Worm (Caenorhabditis elegans) whole organism, L4 larva: ENCODE results near the gene W09D6.1.

Source experiments
- Y48G9A.11 ChIP-seq: fragments of 200-800 bp; sonication (Bioruptor generic); IDR thresholded peaks from 2 replicates; pipeline ENCODE4 v1.3.6; 2022; ENCODE audit warnings: missing genetic modification reagents, missing genetic modification characterization, missing compliant biosample characterization
- ceh-20 ChIP-seq: fragments of 200-800 bp; sonication (Bioruptor generic); IDR thresholded peaks from 2 replicates; pipeline ENCODE4 v1.3.6; 2022; ENCODE audit warnings: missing genetic modification reagents, missing genetic modification characterization, missing compliant biosample characterization
- duxl-1 ChIP-seq: sonication (generic microtip); optimal IDR thresholded peaks from 2 replicates; lab custom pipeline; 2016; ENCODE audit warnings: mild to moderate bottlenecking, missing genetic modification characterization, moderate library complexity, missing compliant biosample characterization; ENCODE audit not compliant: poor library complexity
- fos-1 ChIP-seq: fragments of 150-350 bp; optimal IDR thresholded peaks from 2 replicates; lab custom pipeline; 2014; ENCODE audit warnings: missing biosample characterization, missing genetic modification characterization
- jun-1 ChIP-seq: fragments of 150-350 bp; optimal IDR thresholded peaks from 2 replicates; lab custom pipeline; 2014; ENCODE audit warnings: missing biosample characterization, missing genetic modification reagents, missing genetic modification characterization
- lir-3 ChIP-seq: sonication (generic microtip); optimal IDR thresholded peaks from 2 replicates; lab custom pipeline; 2016; ENCODE audit warnings: mild to moderate bottlenecking, missing genetic modification characterization, missing compliant biosample characterization
- madf-5 ChIP-seq, 2 experiments: fragments of 200-800 bp; sonication (Bioruptor generic); IDR thresholded peaks; 2 replicates each; pipeline ENCODE4 v1.3.6; 2022; ENCODE audit warnings: missing compliant biosample characterization in 2 of 2, missing genetic modification characterization in 2 of 2
- mdt-29 ChIP-seq: fragments of 200-800 bp; sonication (Bioruptor generic); IDR thresholded peaks from 2 replicates; pipeline ENCODE4 v1.3.6; 2022; ENCODE audit warnings: missing genetic modification reagents, missing genetic modification characterization, missing compliant biosample characterization
- nhr-10 ChIP-seq: fragments of 150-350 bp; optimal IDR thresholded peaks from 2 replicates; lab custom pipeline; 2014; ENCODE audit warnings: missing biosample characterization, missing genetic modification characterization
- set-16 ChIP-seq: fragments of 200-800 bp; sonication (Bioruptor generic); IDR thresholded peaks from 2 replicates; pipeline ENCODE4 v1.3.6; 2022; ENCODE audit warnings: missing genetic modification reagents, missing genetic modification characterization, missing compliant biosample characterization
- skn-1 ChIP-seq: fragments of 150-350 bp; optimal IDR thresholded peaks from 2 replicates; lab custom pipeline; 2014; ENCODE audit warnings: missing biosample characterization, missing genetic modification characterization
- tag-97 ChIP-seq: fragments of 200-800 bp; sonication (Bioruptor generic); IDR thresholded peaks from 2 replicates; pipeline ENCODE4 v1.3.6; 2022; ENCODE audit warnings: missing genetic modification characterization, missing compliant biosample characterization

DNA sequence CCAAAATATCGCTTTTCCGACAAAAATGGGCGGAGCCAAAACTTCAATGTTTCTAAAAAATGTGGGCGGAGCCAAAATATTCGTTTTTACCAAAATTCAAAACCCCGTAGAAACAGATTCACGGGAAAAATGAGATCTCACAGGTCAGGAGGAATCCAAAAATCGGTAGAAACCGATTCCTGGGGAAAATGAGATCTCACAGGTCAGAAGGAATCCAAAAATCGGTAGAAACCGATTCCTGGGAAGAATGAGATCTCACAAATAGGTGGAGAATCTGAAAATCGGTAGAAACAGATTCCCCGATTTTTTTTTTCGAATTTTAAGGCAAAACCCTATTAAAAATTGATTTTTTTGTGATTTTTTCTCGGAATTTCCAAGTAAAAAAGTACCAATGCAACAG, 24.8 kb downstream of the W09D6.1 start:
- TF ChIP-seq tag-97 (GFP tag; lab: Robert Waterston, UW) (no peak), lir-3 (tag; lab: Kevin White, UChicago) (no peak), duxl-1 (tag; lab: Kevin White, UChicago) (no peak), fos-1 (tag; lab: Kevin White, UChicago) (no peak), nhr-10 (tag; lab: Kevin White, UChicago) (no peak), jun-1 (tag; lab: Kevin White, UChicago) (no peak), skn-1 (tag; lab: Kevin White, UChicago) (no peak), set-16 (GFP tag; lab: Robert Waterston, UW) (no peak), ceh-20 (GFP tag; lab: Robert Waterston, UW) (no peak), madf-5 (GFP tag; IDR thresholded peaks at IDR 0.05; lab: Robert Waterston, UW) (no peak), Y48G9A.11 (GFP tag; lab: Robert Waterston, UW) (no peak), mdt-29 (no peak)
